Worm (Caenorhabditis elegans): ENCODE measurements around the gene rrp-1.

- TF ChIP-seq snpc-4 (GFP tag; optimal IDR thresholded peaks at IDR 0.05) (no peak), snpc-4 (tag; optimal IDR thresholded peaks at IDR 0.05) (no peak), Y56A3A.18 (GFP tag; IDR thresholded peaks at IDR 0.05) (no peak), pha-4 (tag; optimal IDR thresholded peaks at IDR 0.05) (no peak), unc-130 (GFP tag; optimal IDR thresholded peaks at IDR 0.05) (no peak)
Observed at ce11 chrIV:9998487-9999218, 16.6 kb upstream of the rrp-1 start, which contains the start of gene pyp-1.
